Worm (Caenorhabditis elegans) whole organism, L2 larva: Measurements from ENCODE around the gene srw-43.

Source experiments
- aly-2 ChIP-seq: fragments of 150-350 bp; optimal IDR thresholded peaks from 2 replicates; lab custom pipeline; 2014; ENCODE audit warnings: missing biosample characterization, missing genetic modification characterization
- dmd-4 ChIP-seq: sonication (generic microtip); optimal IDR thresholded peaks from 2 replicates; lab custom pipeline; 2017; ENCODE audit warnings: missing biosample characterization, missing genetic modification characterization
- egl-27 ChIP-seq: sonication (generic microtip); optimal IDR thresholded peaks from 3 replicates; lab custom pipeline; 2017; ENCODE audit warnings: missing biosample characterization, missing genetic modification reagents, missing genetic modification characterization
- lin-13 ChIP-seq: fragments of 150-350 bp; optimal IDR thresholded peaks from 2 replicates; lab custom pipeline; 2014; ENCODE audit warnings: missing biosample characterization, missing genetic modification reagents, missing genetic modification characterization
- lsy-2 ChIP-seq, 2 experiments: fragments of 150-350 bp in 1 of 2; sonication (generic microtip) in 1 of 2; optimal IDR thresholded peaks; 2 replicates each; lab custom pipeline; 2014 to 2017; ENCODE audit warnings: missing biosample characterization in 2 of 2, missing genetic modification characterization in 2 of 2
- nhr-12 ChIP-seq: fragments of 150-350 bp; optimal IDR thresholded peaks from 2 replicates; lab custom pipeline; 2014; ENCODE audit warnings: missing biosample characterization, missing genetic modification characterization
- nhr-237 ChIP-seq: fragments of 150-350 bp; optimal IDR thresholded peaks from 2 replicates; lab custom pipeline; 2014; ENCODE audit warnings: missing biosample characterization, missing genetic modification characterization
- skn-1 ChIP-seq: sonication (generic microtip); optimal IDR thresholded peaks from 2 replicates; lab custom pipeline; 2017; ENCODE audit warnings: missing biosample characterization, missing genetic modification characterization
- snpc-4 ChIP-seq: fragments of 150-350 bp; optimal IDR thresholded peaks from 2 replicates; lab custom pipeline; 2014; ENCODE audit warnings: missing biosample characterization, missing genetic modification characterization
- zag-1 ChIP-seq: fragments of 150-350 bp; optimal IDR thresholded peaks from 2 replicates; lab custom pipeline; 2014; ENCODE audit warnings: missing biosample characterization, missing genetic modification characterization
- ztf-11 ChIP-seq: sonication (generic microtip); optimal IDR thresholded peaks from 2 replicates; lab custom pipeline; 2017; ENCODE audit warnings: missing biosample characterization, missing genetic modification characterization
- ztf-4 ChIP-seq: fragments of 150-350 bp; optimal IDR thresholded peaks from 2 replicates; lab custom pipeline; 2014; ENCODE audit warnings: missing biosample characterization, missing genetic modification characterization

ce11 chrV:16675553-16675952 is 10.3 kb upstream of the srw-43 start, which contains the start of gene srz-1:
- no peak for TF ChIP-seq skn-1
- no peak for TF ChIP-seq ztf-11
- no peak for TF ChIP-seq lin-13
- TF ChIP-seq nhr-237 (tag; lab: Kevin White, UChicago) = no peak
- TF ChIP-seq nhr-12 (tag; lab: Kevin White, UChicago) = no peak
- no peak for TF ChIP-seq snpc-4 (tag; lab: Kevin White, UChicago)
- TF ChIP-seq ztf-4 (tag; lab: Kevin White, UChicago) = no peak
- no peak for TF ChIP-seq zag-1 (tag; lab: Kevin White, UChicago)
- TF ChIP-seq egl-27 (tag; lab: Kevin White, UChicago) = no peak
- TF ChIP-seq dmd-4 = no peak
- no peak for TF ChIP-seq aly-2 (tag; lab: Kevin White, UChicago)
- TF ChIP-seq lsy-2 (tag; optimal IDR thresholded peaks at IDR 0.05; lab: Kevin White, UChicago) = no peak
